Worm (Caenorhabditis elegans) whole organism, young adult: ENCODE data around the gene Y43F8B.23.

ENCODE experiments used
- F57A8.1 ChIP-seq: fragments of 200-800 bp; sonication (Bioruptor generic); optimal IDR thresholded peaks from 2 replicates; lab custom pipeline; 2018; ENCODE audit warnings: mild to moderate bottlenecking, missing genetic modification characterization, moderate library complexity, missing compliant biosample characterization
- ama-1 ChIP-seq, 3 experiments: fragments of 150-350 bp in 1 of 3; sonication (generic microtip) in 2 of 3; optimal IDR thresholded peaks; 2 replicates each; lab custom pipeline; 2014 to 2018; ENCODE audit warnings: missing biosample characterization in 2 of 3, missing genetic modification characterization in 2 of 3, missing genetic modification reagents in 2 of 3
- ets-4 ChIP-seq: fragments of 200-800 bp; sonication (Bioruptor generic); optimal IDR thresholded peaks from 2 replicates; lab custom pipeline; 2018; ENCODE audit warnings: mild to moderate bottlenecking, missing genetic modification characterization, missing compliant biosample characterization
- hmg-1.2 ChIP-seq: fragments of 200-800 bp; sonication (Bioruptor generic); IDR thresholded peaks from 2 replicates; pipeline ENCODE4 v1.3.6; 2022; ENCODE audit warnings: missing genetic modification reagents, missing genetic modification characterization, missing compliant biosample characterization
- lir-1 ChIP-seq: fragments of 200-800 bp; sonication (Bioruptor generic); conservative IDR thresholded peaks from 2 replicates; pipeline ENCODE4 v1.3.6; 2022; ENCODE audit warnings: missing genetic modification reagents, missing genetic modification characterization, missing compliant biosample characterization
- lsy-27 ChIP-seq: sonication (generic microtip); optimal IDR thresholded peaks from 2 replicates; lab custom pipeline; 2017; ENCODE audit warnings: missing genetic modification characterization, mild to moderate bottlenecking, missing compliant biosample characterization, antibody characterized with exemption, missing genotype, borderline replicate concordance; ENCODE audit not compliant: insufficient read depth
- nhr-120 ChIP-seq: fragments of 200-800 bp; sonication (Bioruptor generic); IDR thresholded peaks from 2 replicates; pipeline ENCODE4 v1.3.6; 2022; ENCODE audit warnings: missing genetic modification characterization, missing compliant biosample characterization
- nhr-80 ChIP-seq: sonication (generic microtip); optimal IDR thresholded peaks from 2 replicates; lab custom pipeline; 2016; ENCODE audit warnings: missing genetic modification characterization, missing compliant biosample characterization
- rcor-1 ChIP-seq: fragments of 200-800 bp; sonication (Bioruptor generic); IDR thresholded peaks from 2 replicates; pipeline ENCODE4 v1.3.6; 2022; ENCODE audit warnings: missing genetic modification reagents, missing genetic modification characterization, missing compliant biosample characterization
- repo-1 ChIP-seq: sonication (generic microtip); optimal IDR thresholded peaks from 2 replicates; lab custom pipeline; 2017; ENCODE audit warnings: mild to moderate bottlenecking, missing genetic modification characterization, missing compliant biosample characterization
- unc-130 ChIP-seq: sonication (generic microtip); optimal IDR thresholded peaks from 2 replicates; lab custom pipeline; 2016; ENCODE audit warnings: missing genetic modification reagents, missing genetic modification characterization, missing compliant biosample characterization

DNA sequence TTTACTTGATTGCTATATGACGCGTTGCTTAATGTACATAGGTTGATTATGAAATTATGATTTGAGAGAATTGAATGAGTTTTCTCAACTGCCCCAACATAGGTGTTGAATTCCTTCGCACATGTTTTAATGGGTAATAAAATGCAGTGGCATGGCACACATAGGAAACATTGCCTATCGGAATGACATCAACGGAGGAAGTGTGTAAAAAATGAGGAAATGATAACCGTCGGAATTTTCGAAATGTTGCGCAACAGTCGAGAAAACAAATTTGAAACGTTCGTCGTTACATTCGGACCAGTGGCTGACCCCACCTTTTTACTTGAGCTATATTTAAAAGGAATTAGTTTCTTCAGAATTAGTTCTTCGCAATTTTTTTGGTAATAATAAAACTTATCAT is 35.4 kb downstream of the Y43F8B.23 start:
- TF ChIP-seq ama-1 (optimal IDR thresholded peaks at IDR 0.05; lab: Kevin White, UChicago) (no peak), ama-1 (GFP tag; optimal IDR thresholded peaks at IDR 0.05; lab: Kevin White, UChicago) (no peak), F57A8.1 (GFP tag; lab: Kevin White, UChicago) (no peak), hmg-1.2 (no peak), rcor-1 (GFP tag; lab: Robert Waterston, UW) (no peak), lsy-27 (tag; lab: Kevin White, UChicago) (no peak), nhr-80 (tag; lab: Kevin White, UChicago) (no peak), lir-1 (GFP tag; lab: Robert Waterston, UW) (no peak), nhr-120 (no peak), ets-4 (GFP tag; lab: Kevin White, UChicago) (no peak), repo-1 (tag; lab: Kevin White, UChicago) (no peak), unc-130 (GFP tag; lab: Kevin White, UChicago) (no peak)
